Fruit fly (Drosophila melanogaster) whole organism, embryonic: ENCODE data around the gene CG12116.

Experiments used
- Ada2b ChIP-seq: fragments of 200-800 bp; sonication (Bioruptor generic); IDR thresholded peaks from 2 replicates; pipeline ENCODE4 v1.3.6; 2022; ENCODE audit warnings: missing biosample characterization, missing genetic modification characterization
- Atf-2 ChIP-seq: fragments of 200-800 bp; sonication (Bioruptor generic); optimal IDR thresholded peaks from 2 replicates; lab custom pipeline; 2016; ENCODE audit warnings: missing biosample characterization, missing genetic modification characterization
- Atf3 ChIP-seq: fragments of 200-800 bp; sonication (Bioruptor generic); optimal IDR thresholded peaks from 3 replicates; lab custom pipeline; 2016; ENCODE audit warnings: missing biosample characterization, missing genetic modification characterization
- Atf6 ChIP-seq: fragments of 200-800 bp; sonication (Bioruptor generic); IDR thresholded peaks from 2 replicates; pipeline ENCODE4 v1.3.6; 2022; ENCODE audit warnings: missing biosample characterization, missing genetic modification characterization
- CG11560 ChIP-seq: fragments of 200-800 bp; sonication (Bioruptor generic); IDR thresholded peaks from 3 replicates; pipeline ENCODE4 v1.3.6; 2022; ENCODE audit warnings: missing biosample characterization, missing genetic modification characterization
- CG11723 ChIP-seq: fragments of 200-800 bp; sonication (Bioruptor generic); optimal IDR thresholded peaks from 2 replicates; lab custom pipeline; 2017; ENCODE audit warnings: missing biosample characterization, mild to moderate bottlenecking, missing genetic modification characterization
- CG14667 ChIP-seq: fragments of 200-800 bp; sonication (Bioruptor generic); IDR thresholded peaks from 2 replicates; pipeline ENCODE4 v1.3.6; 2022; ENCODE audit warnings: missing biosample characterization, missing genetic modification characterization
- CG16779 ChIP-seq: fragments of 200-800 bp; sonication (Bioruptor generic); IDR thresholded peaks from 2 replicates; pipeline ENCODE4 v1.3.6; 2022; ENCODE audit warnings: missing biosample characterization, missing genetic modification characterization
- CG17802 ChIP-seq: fragments of 200-800 bp; sonication (Bioruptor generic); optimal IDR thresholded peaks from 2 replicates; lab custom pipeline; 2018; ENCODE audit warnings: missing biosample characterization, mild to moderate bottlenecking, missing genetic modification characterization, moderate library complexity
- CG2202 ChIP-seq: fragments of 200-800 bp; sonication (Bioruptor generic); optimal IDR thresholded peaks from 2 replicates; lab custom pipeline; 2018; ENCODE audit warnings: missing biosample characterization, mild to moderate bottlenecking, missing genetic modification characterization
- CG2712 ChIP-seq: fragments of 200-800 bp; optimal IDR thresholded peaks from 3 replicates; lab custom pipeline; 2019; ENCODE audit warnings: missing biosample characterization, mild to moderate bottlenecking, missing genetic modification characterization, moderate library complexity
- CG3163 ChIP-seq: fragments of 200-800 bp; sonication (Bioruptor generic); optimal IDR thresholded peaks from 3 replicates; lab custom pipeline; 2016; ENCODE audit warnings: missing biosample characterization, missing genetic modification characterization
- CG34422 ChIP-seq: fragments of 200-800 bp; sonication (Bioruptor generic); IDR thresholded peaks from 3 replicates; pipeline ENCODE4 v1.3.6; 2022; ENCODE audit warnings: missing biosample characterization, missing genetic modification characterization
- CG4328 ChIP-seq: fragments of 200-800 bp; sonication (Bioruptor generic); optimal IDR thresholded peaks from 3 replicates; lab custom pipeline; 2017; ENCODE audit warnings: missing biosample characterization, missing genetic modification reagents, missing genetic modification characterization
- CG9609 ChIP-seq: fragments of 200-800 bp; sonication (Bioruptor generic); optimal IDR thresholded peaks from 3 replicates; lab custom pipeline; 2016; ENCODE audit warnings: missing biosample characterization, missing genetic modification characterization
- CG9876 ChIP-seq: fragments of 200-800 bp; sonication (Bioruptor generic); optimal IDR thresholded peaks from 2 replicates; lab custom pipeline; 2016; ENCODE audit warnings: missing biosample characterization, missing genetic modification characterization
- CoRest ChIP-seq: fragments of 200-800 bp; sonication (Bioruptor generic); optimal IDR thresholded peaks from 3 replicates; lab custom pipeline; 2018; ENCODE audit warnings: missing biosample characterization, mild to moderate bottlenecking, missing genetic modification characterization, moderate library complexity
- D ChIP-seq, 2 experiments: fragments of 200-800 bp in 1 of 2; fragments of >200 bp in 1 of 2; sonication (Bioruptor generic) in 1 of 2; optimal IDR thresholded peaks; 2 replicates in 1 of 2; 3 replicates in 1 of 2; lab custom pipeline; 2017; ENCODE audit warnings: mild to moderate bottlenecking in 1 of 2, missing biosample characterization in 1 of 2, missing genetic modification characterization in 1 of 2, missing genetic modification reagents in 1 of 2
- D19B ChIP-seq: fragments of 200-800 bp; sonication (Bioruptor generic); optimal IDR thresholded peaks from 2 replicates; lab custom pipeline; 2017; ENCODE audit warnings: missing biosample characterization, mild to moderate bottlenecking, missing genetic modification characterization
- Dfd ChIP-seq, 2 experiments: fragments of >200 bp; optimal IDR thresholded peaks; 2 replicates each; lab custom pipeline; 2017; ENCODE audit warnings: missing biosample characterization in 2 of 2, missing genetic modification characterization in 2 of 2
- Eip74EF ChIP-seq, 2 experiments: fragments of 200-800 bp in 1 of 2; fragments of >200 bp in 1 of 2; sonication (Bioruptor generic) in 1 of 2; optimal IDR thresholded peaks; 2 replicates each; lab custom pipeline; 2017 to 2019; ENCODE audit warnings: missing biosample characterization in 2 of 2, missing genetic modification characterization in 2 of 2, mild to moderate bottlenecking in 1 of 2, moderate library complexity in 1 of 2
- H2.0 ChIP-seq: fragments of 200-800 bp; sonication (Bioruptor generic); IDR thresholded peaks from 2 replicates; pipeline ENCODE4 v1.3.6; 2022; ENCODE audit warnings: missing biosample characterization, missing genetic modification characterization
- Hand ChIP-seq: fragments of 200-800 bp; sonication (Bioruptor generic); optimal IDR thresholded peaks from 2 replicates; lab custom pipeline; 2017; ENCODE audit warnings: mild to moderate bottlenecking, missing biosample characterization, missing genetic modification reagents, missing genetic modification characterization
- Hmx ChIP-seq: fragments of 200-800 bp; sonication (Bioruptor generic); optimal IDR thresholded peaks from 2 replicates; lab custom pipeline; 2016; ENCODE audit warnings: missing biosample characterization, missing genetic modification characterization
- Kr ChIP-seq: fragments of 200-800 bp; sonication (Bioruptor generic); optimal IDR thresholded peaks from 2 replicates; lab custom pipeline; 2017; ENCODE audit warnings: missing biosample characterization, mild to moderate bottlenecking, missing genetic modification characterization
- Mad ChIP-seq: fragments of 200-800 bp; sonication (Bioruptor generic); optimal IDR thresholded peaks from 2 replicates; lab custom pipeline; 2016; ENCODE audit warnings: missing biosample characterization, missing genetic modification characterization
- NK7.1 ChIP-seq: fragments of 200-800 bp; sonication (Bioruptor generic); optimal IDR thresholded peaks from 3 replicates; lab custom pipeline; 2016; ENCODE audit warnings: missing biosample characterization, missing genetic modification characterization
- PHDP ChIP-seq: fragments of 200-800 bp; sonication (Bioruptor generic); optimal IDR thresholded peaks from 3 replicates; lab custom pipeline; 2018; ENCODE audit warnings: missing biosample characterization, mild to moderate bottlenecking, missing genetic modification characterization, moderate library complexity
- Ravus ChIP-seq: fragments of 200-800 bp; sonication (Bioruptor generic); IDR thresholded peaks from 2 replicates; pipeline ENCODE4 v1.3.6; 2022; ENCODE audit warnings: missing biosample characterization, missing genetic modification characterization
- bbx ChIP-seq: fragments of 200-800 bp; sonication (Bioruptor generic); IDR thresholded peaks from 2 replicates; pipeline ENCODE4 v1.3.6; 2022; ENCODE audit warnings: missing biosample characterization, missing genetic modification characterization; ENCODE audit not compliant: partially characterized antibody
- bsh ChIP-seq, 2 experiments: fragments of 200-800 bp; sonication (Bioruptor generic); optimal IDR thresholded peaks; 2 replicates each; lab custom pipeline; 2017 to 2018; ENCODE audit warnings: mild to moderate bottlenecking in 2 of 2, missing biosample characterization in 2 of 2, missing genetic modification characterization in 2 of 2, moderate library complexity in 1 of 2
- caup ChIP-seq: fragments of 200-800 bp; sonication (Bioruptor generic); optimal IDR thresholded peaks from 3 replicates; lab custom pipeline; 2017; ENCODE audit warnings: missing biosample characterization, mild to moderate bottlenecking, missing genetic modification characterization, moderate library complexity; ENCODE audit not compliant: severe bottlenecking
- da ChIP-seq: fragments of 200-800 bp; sonication (Bioruptor generic); optimal IDR thresholded peaks from 2 replicates; lab custom pipeline; 2016; ENCODE audit warnings: missing biosample characterization, missing genetic modification characterization
- ems ChIP-seq: fragments of 200-800 bp; sonication (Bioruptor generic); optimal IDR thresholded peaks from 3 replicates; lab custom pipeline; 2016; ENCODE audit warnings: missing biosample characterization, missing genetic modification characterization
- fd64A ChIP-seq: fragments of 200-800 bp; sonication (Bioruptor generic); optimal IDR thresholded peaks from 3 replicates; lab custom pipeline; 2018; ENCODE audit warnings: missing biosample characterization, mild to moderate bottlenecking, missing genetic modification characterization
- fu2 ChIP-seq: fragments of 200-800 bp; sonication (Bioruptor generic); optimal IDR thresholded peaks from 2 replicates; lab custom pipeline; 2016; ENCODE audit warnings: missing biosample characterization, missing genetic modification characterization
- grau ChIP-seq: fragments of 200-800 bp; optimal IDR thresholded peaks from 3 replicates; lab custom pipeline; 2019; ENCODE audit warnings: missing biosample characterization, mild to moderate bottlenecking, missing genetic modification characterization, moderate library complexity
- ind ChIP-seq: fragments of 200-800 bp; sonication (Bioruptor generic); optimal IDR thresholded peaks from 3 replicates; lab custom pipeline; 2016; ENCODE audit warnings: missing biosample characterization, missing genetic modification characterization
- lbe ChIP-seq: fragments of 200-800 bp; sonication (Bioruptor generic); optimal IDR thresholded peaks from 2 replicates; lab custom pipeline; 2016; ENCODE audit warnings: missing biosample characterization, mild to moderate bottlenecking, missing genetic modification characterization
- lola ChIP-seq, 3 experiments: fragments of >200 bp in 2 of 3; fragments of 200-800 bp in 1 of 3; sonication (Bioruptor generic) in 1 of 3; optimal IDR thresholded peaks; 2 replicates each; lab custom pipeline; 2017 to 2019; ENCODE audit warnings: missing biosample characterization in 3 of 3, missing genetic modification characterization in 3 of 3, mild to moderate bottlenecking in 1 of 3, moderate library complexity in 1 of 3
- p53 ChIP-seq: fragments of 200-800 bp; sonication (Bioruptor generic); optimal IDR thresholded peaks from 2 replicates; lab custom pipeline; 2016; ENCODE audit warnings: missing biosample characterization, missing genetic modification characterization
- pan ChIP-seq, 4 experiments: fragments of >200 bp in 3 of 4; fragments of 200-800 bp in 1 of 4; sonication (Bioruptor generic) in 1 of 4; optimal IDR thresholded peaks in 3 of 4; IDR thresholded peaks in 1 of 4; 2 replicates each; pipeline versions ENCODE4 v1.3.6 to Lab custom; 2017 to 2022; ENCODE audit warnings: missing biosample characterization in 2 of 4, missing genetic modification characterization in 2 of 4, mixed read lengths in 1 of 4
- peb ChIP-seq: fragments of 200-800 bp; sonication (Bioruptor generic); IDR thresholded peaks from 2 replicates; pipeline ENCODE4 v1.3.6; 2022; ENCODE audit warnings: missing biosample characterization, missing genetic modification characterization
- rib ChIP-seq: fragments of 200-800 bp; sonication (Bioruptor generic); IDR thresholded peaks from 2 replicates; pipeline ENCODE4 v1.3.6; 2022; ENCODE audit warnings: missing biosample characterization, missing genetic modification characterization
- row ChIP-seq: fragments of 200-800 bp; sonication (Bioruptor generic); IDR thresholded peaks from 3 replicates; pipeline ENCODE4 v1.3.6; 2022; ENCODE audit warnings: missing biosample characterization, missing genetic modification characterization
- shn ChIP-seq: fragments of 200-800 bp; sonication (Bioruptor generic); optimal IDR thresholded peaks from 3 replicates; lab custom pipeline; 2016; ENCODE audit warnings: missing biosample characterization, missing genetic modification characterization
- stwl ChIP-seq: fragments of 200-800 bp; sonication (Bioruptor generic); optimal IDR thresholded peaks from 3 replicates; lab custom pipeline; 2018; ENCODE audit warnings: missing biosample characterization, mild to moderate bottlenecking, missing genetic modification characterization, moderate library complexity
- tap ChIP-seq: fragments of 200-800 bp; optimal IDR thresholded peaks from 3 replicates; lab custom pipeline; 2019; ENCODE audit warnings: missing biosample characterization, mild to moderate bottlenecking, missing genetic modification characterization, moderate library complexity
- twi ChIP-seq: fragments of 200-800 bp; optimal IDR thresholded peaks from 2 replicates; lab custom pipeline; 2019; ENCODE audit warnings: missing biosample characterization, mild to moderate bottlenecking, missing genetic modification characterization, moderate library complexity

Gene CG12116

DNA sequence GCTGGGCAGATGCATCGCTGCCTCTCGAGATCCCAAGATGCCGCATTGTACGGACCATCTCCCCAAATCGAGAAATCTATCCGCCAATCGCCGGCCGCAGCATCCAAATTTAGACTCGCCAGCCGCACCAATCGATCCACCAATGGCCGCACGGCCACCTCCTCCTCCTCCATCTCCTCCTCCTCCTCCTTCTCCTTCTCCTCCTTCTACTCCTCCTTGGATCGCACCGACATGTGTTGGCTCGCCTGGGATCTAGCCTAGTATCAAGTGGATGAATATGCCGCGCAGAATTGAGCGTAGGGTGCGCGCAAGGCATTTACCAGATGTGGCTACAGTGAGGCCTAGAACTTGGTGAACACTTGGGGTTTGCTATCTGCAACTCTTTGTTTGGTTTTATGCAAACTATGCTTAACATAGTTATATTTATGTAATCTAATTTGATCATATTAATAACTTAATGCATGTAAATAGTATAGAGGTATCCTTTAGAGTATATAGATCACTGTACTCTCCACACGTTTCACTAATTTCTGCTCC, 13.7 kb downstream of the CG12116 start, which contains the start of gene org-1 (continued):
- TF ChIP-seq CG2712, result peak; percentile 97
- TF ChIP-seq Atf3 (GFP tag; lab: Kevin White, UChicago), result peak; percentile 86
- no peak for TF ChIP-seq p53 (GFP tag; lab: Kevin White, UChicago)
- peak; percentile 48 for TF ChIP-seq Kr (GFP tag; lab: Kevin White, UChicago)
- peak; percentile 97 for TF ChIP-seq CoRest (tag; lab: Kevin White, UChicago)
- peak; percentile 79 for TF ChIP-seq Mad (GFP tag; lab: Kevin White, UChicago)
- TF ChIP-seq da (GFP tag; lab: Kevin White, UChicago), result peak; percentile 73
- TF ChIP-seq tap (tag; lab: Kevin White, UChicago), result peak; percentile 95
- peak; percentile 44 for TF ChIP-seq fu2
- peak; percentile 97 for TF ChIP-seq CG14667 (GFP tag; lab: Robert Waterston, UW)
- peak; percentile 89 for TF ChIP-seq caup (GFP tag; lab: Kevin White, UChicago)
- peak; percentile 92 for TF ChIP-seq rib (GFP tag; lab: Robert Waterston, UW)
- TF ChIP-seq CG3163, result peak; percentile 61
- TF ChIP-seq ind (GFP tag; lab: Kevin White, UChicago), result peak; percentile 94
- peak; percentile 78 to 98 for TF ChIP-seq bsh (GFP tag; optimal IDR thresholded peaks at IDR 0.05; lab: Kevin White, UChicago)
- TF ChIP-seq fd64A (GFP tag; lab: Kevin White, UChicago), result peak; percentile 92
- peak; percentile 80 for TF ChIP-seq Atf-2 (GFP tag; lab: Kevin White, UChicago)
- TF ChIP-seq CG11723 (GFP tag; lab: Kevin White, UChicago), result peak; percentile 86
- no peak for TF ChIP-seq bbx (GFP tag; lab: Robert Waterston, UW)
- TF ChIP-seq CG4328, result peak; percentile 88
- TF ChIP-seq Ada2b (GFP tag; lab: Robert Waterston, UW), result peak; percentile 98
- peak; percentile 51 for TF ChIP-seq Hmx (GFP tag; lab: Kevin White, UChicago)
- TF ChIP-seq twi (tag; lab: Kevin White, UChicago), result peak; percentile 97
- TF ChIP-seq peb (GFP tag; lab: Robert Waterston, UW), result peak; percentile 96
- peak; percentile 79 for TF ChIP-seq ems (GFP tag; lab: Kevin White, UChicago)
- no peak for TF ChIP-seq D (optimal IDR thresholded peaks at IDR 0.05; lab: Kevin White, UChicago)
- TF ChIP-seq D (GFP tag; optimal IDR thresholded peaks at IDR 0.05; lab: Kevin White, UChicago), result peak; percentile 96
- TF ChIP-seq CG9876 (GFP tag; lab: Kevin White, UChicago), result peak; percentile 20
- peak; percentile 99 for TF ChIP-seq CG34422 (GFP tag; lab: Robert Waterston, UW)
- TF ChIP-seq row, result peak; percentile 99
- TF ChIP-seq D19B (GFP tag; lab: Kevin White, UChicago), result peak; percentile 73
- no peak for TF ChIP-seq pan (optimal IDR thresholded peaks at IDR 0.05; lab: Kevin White, UChicago)
- TF ChIP-seq pan (GFP tag; optimal IDR thresholded peaks at IDR 0.05 in 1 of 2, IDR thresholded peaks at IDR 0.05 in 1 of 2), result peak in 1 of 2 experiments; percentile 97
- peak; percentile 93 for TF ChIP-seq Ravus (GFP tag; lab: Robert Waterston, UW)
- TF ChIP-seq CG16779, result peak; percentile 82
- peak in 1 of 3 experiments; percentile 95 for TF ChIP-seq lola (GFP tag; optimal IDR thresholded peaks at IDR 0.05; lab: Kevin White, UChicago)
- peak; percentile 98 for TF ChIP-seq H2.0
- TF ChIP-seq CG2202 (tag; lab: Kevin White, UChicago), result peak; percentile 90
- peak; percentile 100 for TF ChIP-seq grau (tag; lab: Kevin White, UChicago)
- peak; percentile 64 for TF ChIP-seq stwl
- TF ChIP-seq Dfd (GFP tag; optimal IDR thresholded peaks at IDR 0.05; lab: Kevin White, UChicago), result no peak
- peak in 1 of 2 experiments; percentile 88 for TF ChIP-seq Eip74EF (GFP tag; optimal IDR thresholded peaks at IDR 0.05; lab: Kevin White, UChicago)
- TF ChIP-seq CG11560 (tag; lab: Robert Waterston, UW), result peak; percentile 90
- peak; percentile 75 for TF ChIP-seq NK7.1
- peak; percentile 91 for TF ChIP-seq Atf6 (GFP tag; lab: Robert Waterston, UW)
- TF ChIP-seq CG17802 (tag; lab: Kevin White, UChicago), result peak; percentile 81
- peak; percentile 73 for TF ChIP-seq Hand (GFP tag; lab: Kevin White, UChicago)
- TF ChIP-seq lbe (GFP tag; lab: Kevin White, UChicago), result peak; percentile 58
- peak; percentile 65 for TF ChIP-seq CG9609
- peak; percentile 62 for TF ChIP-seq shn (GFP tag; lab: Kevin White, UChicago)
- TF ChIP-seq PHDP (tag; lab: Kevin White, UChicago), result peak; percentile 94
